Worm (Caenorhabditis elegans) whole organism, L4 larva: ENCODE results near the gene mrpl-53.

Source experiments
- dmd-8 ChIP-seq: fragments of 200-800 bp; sonication (Bioruptor generic); IDR thresholded peaks from 2 replicates; pipeline ENCODE4 v1.3.6; 2022; ENCODE audit warnings: missing genetic modification characterization, missing compliant biosample characterization
- lin-39 ChIP-seq: fragments of 150-350 bp; optimal IDR thresholded peaks from 2 replicates; lab custom pipeline; 2014; ENCODE audit warnings: missing biosample characterization, missing genetic modification reagents, missing genetic modification characterization
- nhr-25 ChIP-seq: sonication (generic microtip); optimal IDR thresholded peaks from 2 replicates; lab custom pipeline; 2017; ENCODE audit warnings: missing genetic modification characterization, mild to moderate bottlenecking, missing compliant biosample characterization, antibody characterized with exemption, moderate library complexity, borderline replicate concordance; ENCODE audit not compliant: insufficient read depth
- nhr-77 ChIP-seq: fragments of 150-350 bp; optimal IDR thresholded peaks from 2 replicates; lab custom pipeline; 2014; ENCODE audit warnings: missing biosample characterization, missing genetic modification characterization
- pha-4 ChIP-seq, 2 experiments: fragments of 150-350 bp in 1 of 2; fragments of 200-800 bp in 1 of 2; sonication (Bioruptor generic) in 1 of 2; IDR thresholded peaks in 1 of 2; optimal IDR thresholded peaks in 1 of 2; 2 replicates each; pipeline versions ENCODE4 v1.3.6 to Lab custom; 2014 to 2022; ENCODE audit warnings: missing genetic modification characterization in 2 of 2, missing genetic modification reagents in 2 of 2, missing biosample characterization in 1 of 2, missing compliant biosample characterization in 1 of 2
- unc-62 ChIP-seq, 3 experiments: fragments of 150-350 bp in 1 of 3; sonication (generic microtip); optimal IDR thresholded peaks in 2 of 3; peaks in 1 of 3; 1 replicate in 1 of 3; 2 replicates in 2 of 3; lab custom pipeline; 2014 to 2017; ENCODE audit warnings: missing biosample characterization in 3 of 3, missing genetic modification characterization in 3 of 3, missing genetic modification reagents in 3 of 3, missing genotype in 1 of 3
- zag-1 ChIP-seq: fragments of 150-350 bp; optimal IDR thresholded peaks from 2 replicates; lab custom pipeline; 2014; ENCODE audit warnings: missing biosample characterization, missing genetic modification characterization

ce11 chrII:9617902-9618245 is 20.5 kb downstream of the mrpl-53 start:
- TF ChIP-seq nhr-77 (tag; lab: Kevin White, UChicago) = no peak
- no peak for TF ChIP-seq unc-62 (GFP tag; optimal IDR thresholded peaks at IDR 0.05 in 1 of 2; lab: Kevin White, UChicago)
- TF ChIP-seq unc-62 (tag; optimal IDR thresholded peaks at IDR 0.05; lab: Kevin White, UChicago) = no peak
- TF ChIP-seq dmd-8 (GFP tag; lab: Robert Waterston, UW) = no peak
- TF ChIP-seq lin-39 (tag; lab: Kevin White, UChicago) = no peak
- no peak for TF ChIP-seq pha-4 (GFP tag; IDR thresholded peaks at IDR 0.05; lab: Robert Waterston, UW)
- TF ChIP-seq pha-4 (tag; optimal IDR thresholded peaks at IDR 0.05; lab: Kevin White, UChicago) = no peak
- no peak for TF ChIP-seq zag-1 (tag; lab: Kevin White, UChicago)
- TF ChIP-seq nhr-25 (tag; lab: Kevin White, UChicago) = no peak
